Worm (Caenorhabditis elegans): ENCODE data around the gene M02D8.5.

DNA sequence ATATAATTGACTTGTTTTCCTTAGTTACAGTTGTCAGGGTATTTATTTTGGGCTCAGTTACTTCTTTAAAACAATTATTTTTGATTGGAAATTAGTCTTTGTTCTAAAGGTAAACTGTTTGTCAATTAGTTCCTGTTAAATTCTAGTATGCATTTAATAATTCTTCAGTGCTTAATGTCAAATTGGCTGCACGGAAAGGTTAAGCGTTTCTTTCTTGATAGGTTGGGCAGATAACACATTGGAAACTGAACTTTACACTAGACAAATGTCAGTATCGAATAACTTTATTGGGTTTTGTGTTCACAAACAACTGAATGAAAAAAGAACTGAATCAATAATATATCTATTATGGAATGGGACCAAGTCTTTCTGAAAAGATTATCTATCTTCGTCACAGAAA lies 46.6 kb downstream of the M02D8.5 start:
- TF ChIP-seq egl-44 (GFP tag; IDR thresholded peaks at IDR 0.05) = no peak
- TF ChIP-seq ztf-6 (GFP tag; IDR thresholded peaks at IDR 0.05) = no peak
- TF ChIP-seq unc-62 (GFP tag; optimal IDR thresholded peaks at IDR 0.05) = no peak
- TF ChIP-seq snpc-4 (GFP tag; optimal IDR thresholded peaks at IDR 0.05) = no peak
- no peak for TF ChIP-seq snpc-4 (tag; optimal IDR thresholded peaks at IDR 0.05)
- no peak for TF ChIP-seq repo-1 (tag; optimal IDR thresholded peaks at IDR 0.05)
- no peak for TF ChIP-seq dox-1 (GFP tag; IDR thresholded peaks at IDR 0.05)
- TF ChIP-seq ztf-25 (GFP tag; IDR thresholded peaks at IDR 0.05) = no peak
- TF ChIP-seq efl-1 (GFP tag; optimal IDR thresholded peaks at IDR 0.05) = no peak
- TF ChIP-seq unc-130 (GFP tag; optimal IDR thresholded peaks at IDR 0.05) = no peak
- no peak for TF ChIP-seq lsl-1 (GFP tag; optimal IDR thresholded peaks at IDR 0.05)
- no peak for TF ChIP-seq nfya-1 (tag; optimal IDR thresholded peaks at IDR 0.05; ENCODE audit: borderline replicate concordance, insufficient read depth)
- no peak for TF ChIP-seq dpff-1 (tag; optimal IDR thresholded peaks at IDR 0.05)
- no peak for TF ChIP-seq egl-18 (GFP tag; IDR thresholded peaks at IDR 0.05)
